Worm (Caenorhabditis elegans) whole organism, L3 larva: ENCODE measurements around the gene B0496.2.

Experiments used
- ama-1 ChIP-seq: fragments of 150-350 bp; optimal IDR thresholded peaks from 2 replicates; lab custom pipeline; 2018
- ceh-9 ChIP-seq: sonication (generic microtip); optimal IDR thresholded peaks from 2 replicates; lab custom pipeline; 2018; ENCODE audit warnings: missing biosample characterization, missing genetic modification characterization
- jun-1 ChIP-seq: fragments of 150-350 bp; optimal IDR thresholded peaks from 2 replicates; lab custom pipeline; 2014; ENCODE audit warnings: missing biosample characterization, missing genetic modification reagents, missing genetic modification characterization
- mdl-1 ChIP-seq: fragments of 150-350 bp; optimal IDR thresholded peaks from 2 replicates; lab custom pipeline; 2014; ENCODE audit warnings: missing biosample characterization, missing genetic modification characterization
- nfya-1 ChIP-seq: sonication (generic microtip); optimal IDR thresholded peaks from 2 replicates; lab custom pipeline; 2017; ENCODE audit warnings: missing genetic modification characterization, mild to moderate bottlenecking, missing compliant biosample characterization, antibody characterized with exemption, moderate library complexity; ENCODE audit not compliant: insufficient read depth
- nhr-11 ChIP-seq: fragments of 150-350 bp; optimal IDR thresholded peaks from 2 replicates; lab custom pipeline; 2014; ENCODE audit warnings: missing biosample characterization, missing genetic modification characterization
- nhr-237 ChIP-seq: fragments of 150-350 bp; optimal IDR thresholded peaks from 2 replicates; lab custom pipeline; 2014; ENCODE audit warnings: missing biosample characterization, missing genetic modification characterization
- nhr-25 ChIP-seq: sonication (generic microtip); optimal IDR thresholded peaks from 2 replicates; lab custom pipeline; 2017; ENCODE audit warnings: missing biosample characterization, missing genetic modification characterization
- nhr-28 ChIP-seq: fragments of 150-350 bp; optimal IDR thresholded peaks from 2 replicates; lab custom pipeline; 2014; ENCODE audit warnings: missing biosample characterization, missing genetic modification characterization
- skn-1 ChIP-seq: fragments of 150-350 bp; optimal IDR thresholded peaks from 2 replicates; lab custom pipeline; 2014; ENCODE audit warnings: missing biosample characterization, missing genetic modification characterization
- snpc-4 ChIP-seq: fragments of 150-350 bp; optimal IDR thresholded peaks from 2 replicates; lab custom pipeline; 2014; ENCODE audit warnings: missing biosample characterization, missing genetic modification characterization
- ztf-11 ChIP-seq: fragments of 150-350 bp; optimal IDR thresholded peaks from 2 replicates; lab custom pipeline; 2014; ENCODE audit warnings: missing biosample characterization, missing genetic modification characterization
- ztf-4 ChIP-seq: fragments of 150-350 bp; optimal IDR thresholded peaks from 2 replicates; lab custom pipeline; 2014; ENCODE audit warnings: missing biosample characterization, missing genetic modification characterization

- no peak for TF ChIP-seq ztf-11 (tag; lab: Kevin White, UChicago)
- TF ChIP-seq nhr-28 (tag; lab: Kevin White, UChicago): no peak
- no peak for TF ChIP-seq ceh-9 (tag; lab: Kevin White, UChicago)
- no peak for TF ChIP-seq nhr-11 (tag; lab: Kevin White, UChicago)
- no peak for TF ChIP-seq jun-1 (tag; lab: Kevin White, UChicago)
- TF ChIP-seq nhr-25 (tag; lab: Kevin White, UChicago): no peak
- no peak for TF ChIP-seq ama-1 (lab: Kevin White, UChicago)
- TF ChIP-seq skn-1 (tag; lab: Kevin White, UChicago): no peak
- TF ChIP-seq ztf-4 (tag; lab: Kevin White, UChicago): no peak
- no peak for TF ChIP-seq snpc-4
- no peak for TF ChIP-seq nhr-237 (tag; lab: Kevin White, UChicago)
- TF ChIP-seq nfya-1: no peak
- no peak for TF ChIP-seq mdl-1 (tag; lab: Kevin White, UChicago)
Measured at ce11 chrIV:7428998-7429397, 18.7 kb upstream of the B0496.2 start.
